Worm (Caenorhabditis elegans) whole organism, late embryonic: Measurements from ENCODE around the gene F52H2.3.

Experiments used
- C08G9.2 ChIP-seq: sonication (generic microtip); optimal IDR thresholded peaks from 2 replicates; lab custom pipeline; 2016; ENCODE audit warnings: mild to moderate bottlenecking, missing genetic modification characterization, moderate library complexity, missing compliant biosample characterization
- ahr-1 ChIP-seq: sonication (generic microtip); optimal IDR thresholded peaks from 2 replicates; lab custom pipeline; 2016; ENCODE audit warnings: missing genetic modification characterization, missing compliant biosample characterization
- ama-1 ChIP-seq: fragments of 150-350 bp; optimal IDR thresholded peaks from 2 replicates; lab custom pipeline; 2014
- ceh-18 ChIP-seq: sonication (generic microtip); optimal IDR thresholded peaks from 2 replicates; lab custom pipeline; 2016; ENCODE audit warnings: missing genetic modification characterization, missing compliant biosample characterization
- ceh-19 ChIP-seq: fragments of 200-800 bp; sonication (Bioruptor generic); optimal IDR thresholded peaks from 2 replicates; lab custom pipeline; 2018; ENCODE audit warnings: mild to moderate bottlenecking, missing genetic modification characterization, missing compliant biosample characterization
- ceh-2 ChIP-seq: sonication (generic microtip); optimal IDR thresholded peaks from 2 replicates; lab custom pipeline; 2016; ENCODE audit warnings: missing genotype, missing genetic modification characterization, missing compliant biosample characterization
- ceh-22 ChIP-seq: sonication (generic microtip); optimal IDR thresholded peaks from 2 replicates; lab custom pipeline; 2017; ENCODE audit warnings: missing biosample characterization, missing genetic modification characterization
- ceh-24 ChIP-seq: sonication (generic microtip); optimal IDR thresholded peaks from 2 replicates; lab custom pipeline; 2016; ENCODE audit warnings: mild to moderate bottlenecking, missing genetic modification characterization, missing compliant biosample characterization
- ceh-30 ChIP-seq: fragments of 150-350 bp; optimal IDR thresholded peaks from 2 replicates; lab custom pipeline; 2014; ENCODE audit warnings: missing biosample characterization, missing genetic modification characterization
- ceh-31 ChIP-seq: sonication (generic microtip); optimal IDR thresholded peaks from 2 replicates; lab custom pipeline; 2016; ENCODE audit warnings: missing genetic modification characterization, missing compliant biosample characterization
- ceh-34 ChIP-seq: sonication (generic microtip); optimal IDR thresholded peaks from 2 replicates; lab custom pipeline; 2016; ENCODE audit warnings: mild to moderate bottlenecking, missing genetic modification characterization, missing compliant biosample characterization
- ceh-45 ChIP-seq: fragments of 200-800 bp; sonication (Bioruptor generic); IDR thresholded peaks from 2 replicates; pipeline ENCODE4 v1.3.6; 2022; ENCODE audit warnings: missing genetic modification reagents, missing genetic modification characterization, missing compliant biosample characterization
- ceh-6 ChIP-seq: fragments of 200-800 bp; sonication (Bioruptor generic); optimal IDR thresholded peaks from 2 replicates; lab custom pipeline; 2018; ENCODE audit warnings: mild to moderate bottlenecking, missing genetic modification characterization, missing compliant biosample characterization
- dmd-4 ChIP-seq: sonication (generic microtip); optimal IDR thresholded peaks from 2 replicates; lab custom pipeline; 2016; ENCODE audit warnings: borderline replicate concordance, missing genetic modification characterization, missing compliant biosample characterization
- elt-2 ChIP-seq: sonication (generic microtip); optimal IDR thresholded peaks from 2 replicates; lab custom pipeline; 2016; ENCODE audit warnings: missing genetic modification reagents, missing genetic modification characterization, missing compliant biosample characterization
- ets-4 ChIP-seq: sonication (generic microtip); optimal IDR thresholded peaks from 2 replicates; lab custom pipeline; 2016; ENCODE audit warnings: missing genetic modification characterization, missing compliant biosample characterization
- eyg-1 ChIP-seq: sonication (generic microtip); optimal IDR thresholded peaks from 2 replicates; lab custom pipeline; 2016; ENCODE audit warnings: missing genotype, missing genetic modification characterization, missing compliant biosample characterization
- fax-1 ChIP-seq: sonication (generic microtip); optimal IDR thresholded peaks from 2 replicates; lab custom pipeline; 2016; ENCODE audit warnings: missing genotype, missing genetic modification characterization, missing compliant biosample characterization
- fkh-10 ChIP-seq: fragments of 150-350 bp; optimal IDR thresholded peaks from 2 replicates; lab custom pipeline; 2014; ENCODE audit warnings: missing biosample characterization, missing genetic modification reagents, missing genetic modification characterization
- gmeb-2 ChIP-seq: sonication (generic microtip); optimal IDR thresholded peaks from 2 replicates; lab custom pipeline; 2016; ENCODE audit warnings: missing genetic modification characterization, inconsistent platforms, missing compliant biosample characterization
- hlh-13 ChIP-seq: fragments of 200-800 bp; sonication (Bioruptor generic); optimal IDR thresholded peaks from 2 replicates; lab custom pipeline; 2018; ENCODE audit warnings: mild to moderate bottlenecking, missing genetic modification characterization, missing compliant biosample characterization
- hlh-30 ChIP-seq: sonication (generic microtip); optimal IDR thresholded peaks from 2 replicates; lab custom pipeline; 2017; ENCODE audit warnings: antibody characterized with exemption, missing genetic modification characterization, missing compliant biosample characterization; ENCODE audit not compliant: insufficient read depth
- lin-11 ChIP-seq: fragments of 200-800 bp; sonication (Bioruptor generic); optimal IDR thresholded peaks from 2 replicates; lab custom pipeline; 2018; ENCODE audit warnings: mild to moderate bottlenecking, missing genetic modification characterization, missing compliant biosample characterization
- madf-2 ChIP-seq: sonication (generic microtip); optimal IDR thresholded peaks from 2 replicates; lab custom pipeline; 2017; ENCODE audit warnings: missing genetic modification characterization, missing compliant biosample characterization
- nfya-1 ChIP-seq: sonication (generic microtip); optimal IDR thresholded peaks from 2 replicates; lab custom pipeline; 2017; ENCODE audit warnings: missing genetic modification characterization, mild to moderate bottlenecking, missing compliant biosample characterization, antibody characterized with exemption, moderate library complexity
- npax-4 ChIP-seq: sonication (generic microtip); optimal IDR thresholded peaks from 2 replicates; lab custom pipeline; 2016; ENCODE audit warnings: missing genetic modification characterization, missing compliant biosample characterization
- odd-2 ChIP-seq: sonication (generic microtip); optimal IDR thresholded peaks from 2 replicates; lab custom pipeline; 2017; ENCODE audit warnings: antibody characterized with exemption, mild to moderate bottlenecking, missing genetic modification characterization, missing compliant biosample characterization
- pag-3 ChIP-seq: sonication (generic microtip); optimal IDR thresholded peaks from 2 replicates; lab custom pipeline; 2016; ENCODE audit warnings: missing compliant biosample characterization, missing genetic modification characterization, borderline replicate concordance
- pax-1 ChIP-seq: fragments of 150-350 bp; optimal IDR thresholded peaks from 2 replicates; lab custom pipeline; 2014; ENCODE audit warnings: missing biosample characterization, missing genetic modification characterization
- pha-4 ChIP-seq: fragments of 150-350 bp; optimal IDR thresholded peaks from 2 replicates; lab custom pipeline; 2018; ENCODE audit warnings: missing biosample characterization, missing genetic modification reagents, missing genetic modification characterization
- ref-2 ChIP-seq: sonication (generic microtip); optimal IDR thresholded peaks from 2 replicates; lab custom pipeline; 2016; ENCODE audit warnings: missing genetic modification characterization, missing compliant biosample characterization
- rnt-1 ChIP-seq: sonication (generic microtip); optimal IDR thresholded peaks from 2 replicates; lab custom pipeline; 2016; ENCODE audit warnings: missing genetic modification characterization, missing compliant biosample characterization
- tbx-2 ChIP-seq: sonication (generic microtip); optimal IDR thresholded peaks from 2 replicates; lab custom pipeline; 2016; ENCODE audit warnings: missing genetic modification characterization, missing compliant biosample characterization
- tbx-7 ChIP-seq: sonication (generic microtip); optimal IDR thresholded peaks from 2 replicates; lab custom pipeline; 2016; ENCODE audit warnings: missing genotype, missing genetic modification characterization, missing compliant biosample characterization
- ttx-3 ChIP-seq: sonication (generic microtip); optimal IDR thresholded peaks from 2 replicates; lab custom pipeline; 2016; ENCODE audit warnings: missing genetic modification reagents, missing genetic modification characterization, missing compliant biosample characterization
- unc-86 ChIP-seq: sonication (generic microtip); optimal IDR thresholded peaks from 2 replicates; lab custom pipeline; 2016; ENCODE audit warnings: missing genetic modification characterization, missing compliant biosample characterization
- zip-5 ChIP-seq: sonication (generic microtip); optimal IDR thresholded peaks from 2 replicates; lab custom pipeline; 2016; ENCODE audit warnings: missing genetic modification characterization, missing compliant biosample characterization

Gene F52H2.3

DNA sequence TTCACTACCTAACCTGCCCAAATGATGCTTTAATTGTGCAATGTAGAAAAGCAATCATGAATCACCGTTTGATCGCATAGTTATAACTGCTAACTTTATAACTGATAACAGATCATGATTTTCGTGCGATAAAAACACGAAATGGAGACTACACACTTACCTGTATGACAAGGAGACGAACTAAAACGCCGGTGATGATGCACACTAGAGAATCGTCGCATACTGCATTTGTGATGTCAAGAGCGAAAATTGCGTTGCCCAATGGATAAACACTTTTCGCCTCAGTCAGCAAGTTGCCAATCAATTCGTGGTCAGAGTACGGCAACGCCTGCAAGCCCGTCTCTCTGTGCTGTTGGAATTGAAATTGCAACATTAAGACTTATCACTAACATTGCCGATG, 28.2 kb upstream of the F52H2.3 start:
- TF ChIP-seq elt-2 (tag; lab: Kevin White, UChicago) (peak; percentile 53), fax-1 (tag; lab: Kevin White, UChicago) (no peak), madf-2 (no peak), ceh-24 (tag; lab: Kevin White, UChicago) (no peak), ceh-30 (tag; lab: Kevin White, UChicago) (no peak)

DNA sequence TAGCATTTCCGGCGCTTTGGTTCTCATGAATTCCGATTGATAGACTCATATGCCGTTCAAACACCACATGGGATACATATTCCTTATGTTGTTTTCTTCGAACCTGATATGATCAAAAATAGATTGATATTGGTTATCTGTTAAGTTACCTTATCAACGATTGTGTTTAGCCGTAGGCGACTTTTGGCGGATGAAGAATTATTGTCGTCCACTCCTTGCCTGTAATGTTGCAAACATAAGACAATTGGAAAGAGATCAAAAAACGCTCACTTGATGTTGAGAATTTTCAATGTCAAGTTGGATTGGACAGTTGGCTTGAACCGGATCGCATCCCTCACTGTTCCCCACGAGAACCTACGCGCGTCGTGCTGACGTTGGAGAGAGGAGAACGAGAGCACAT, 26.9 kb upstream of the F52H2.3 start:
- TF ChIP-seq pha-4 (no peak), odd-2 (tag; lab: Kevin White, UChicago) (no peak), ceh-2 (tag; lab: Kevin White, UChicago) (no peak), gmeb-2 (tag; lab: Kevin White, UChicago) (no peak), pax-1 (tag; lab: Kevin White, UChicago) (no peak), ceh-34 (tag; lab: Kevin White, UChicago) (no peak), ref-2 (tag; lab: Kevin White, UChicago) (no peak), ceh-31 (tag; lab: Kevin White, UChicago) (no peak), ceh-19 (no peak), ceh-18 (tag; lab: Kevin White, UChicago) (no peak), tbx-2 (no peak), unc-86 (no peak), ceh-22 (tag; lab: Kevin White, UChicago) (no peak)

DNA sequence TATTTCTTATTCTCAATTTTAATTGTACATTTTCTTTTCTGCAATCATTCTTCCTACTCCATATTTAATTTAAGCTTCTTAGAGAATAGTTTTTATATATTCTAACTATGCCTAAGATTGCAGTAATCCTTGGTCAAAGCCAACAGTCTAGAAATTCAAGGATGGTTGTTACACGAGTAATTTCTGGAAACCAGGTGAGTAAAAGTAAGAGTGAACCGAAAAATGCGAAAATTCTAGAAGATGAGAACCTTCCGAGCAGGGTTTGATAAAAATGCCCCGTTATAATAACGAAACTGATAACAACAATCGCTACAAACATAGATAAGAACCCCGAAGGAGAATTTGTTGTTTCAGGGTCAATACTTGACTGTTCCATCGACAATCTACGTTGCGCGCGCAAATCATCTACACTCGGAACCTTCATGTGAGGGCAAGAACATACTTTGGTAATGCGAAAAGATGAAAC, 24.5 kb upstream of the F52H2.3 start, which contains the start of gene F52H2.15:
F52H2.15 (plus strand) TSS at position 51 of the 466 bp plus-strand sequence.
- TF ChIP-seq lin-11 (tag; lab: Kevin White, UChicago) (no peak), elt-2 (tag; lab: Kevin White, UChicago) (peak; percentile 91)
- TF ChIP-seq, all 69 proteins: peak for 1

DNA sequence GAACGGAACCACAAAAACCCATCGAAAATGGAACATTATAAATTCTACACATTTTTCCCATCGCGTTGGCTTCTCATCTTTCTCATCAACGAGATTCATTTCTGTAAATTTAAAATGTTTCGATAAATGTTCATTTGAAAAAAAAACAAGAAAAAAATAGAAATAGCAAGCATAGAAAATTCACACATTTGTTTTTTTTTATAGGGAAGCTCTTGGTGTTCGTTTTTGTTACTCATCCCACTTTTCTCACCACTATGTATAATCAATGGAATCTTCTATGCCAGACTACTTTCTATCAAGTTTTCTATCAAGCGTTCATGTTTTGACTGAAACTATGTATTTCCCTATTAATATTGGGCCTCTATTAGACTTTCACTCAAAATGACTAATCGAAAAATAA, 23.2 kb upstream of the F52H2.3 start, which contains the start of gene dhcr-24:
dhcr-24 (minus strand) TSS at position 101 of the 400 bp plus-strand sequence.
- no peak for TF ChIP-seq hlh-13
- TF ChIP-seq fkh-10 (GFP tag; lab: Kevin White, UChicago): no peak
- no peak for TF ChIP-seq lin-11 (tag; lab: Kevin White, UChicago)
- TF ChIP-seq eyg-1 (tag; lab: Kevin White, UChicago): no peak
- no peak for TF ChIP-seq dmd-4 (tag; lab: Kevin White, UChicago)
- TF ChIP-seq ets-4 (tag; lab: Kevin White, UChicago): no peak
- TF ChIP-seq rnt-1: no peak
- no peak for TF ChIP-seq ceh-31 (tag; lab: Kevin White, UChicago)
- TF ChIP-seq hlh-30 (tag; lab: Kevin White, UChicago): no peak
- TF ChIP-seq nfya-1: no peak
- no peak for TF ChIP-seq ama-1 (lab: Kevin White, UChicago)
- no peak for TF ChIP-seq ref-2 (tag; lab: Kevin White, UChicago)
- TF ChIP-seq tbx-7: no peak
- no peak for TF ChIP-seq C08G9.2 (tag; lab: Kevin White, UChicago)

DNA sequence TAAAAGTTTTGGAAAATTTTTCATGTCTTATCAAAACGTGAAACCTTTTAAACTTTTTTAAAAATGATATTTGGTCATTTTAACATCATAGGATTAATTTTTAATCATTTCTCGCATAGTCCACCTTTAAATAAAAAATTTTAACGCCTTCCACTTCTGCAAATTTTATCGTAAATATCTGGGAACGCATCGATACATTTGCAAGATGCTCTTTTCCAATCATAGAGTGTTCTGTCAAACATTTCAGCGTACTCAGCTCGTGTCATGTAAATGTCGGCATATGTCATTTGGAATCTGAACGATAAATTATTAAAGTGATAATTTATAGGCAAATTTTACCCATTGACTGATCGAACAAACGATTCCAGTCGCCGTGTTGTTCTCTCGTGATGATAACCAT, 19.1 kb upstream of the F52H2.3 start, which contains the start of gene F52H2.5:
F52H2.5 (minus strand) TSS at position 101 of the 400 bp plus-strand sequence.
- no peak for TF ChIP-seq ceh-45 (GFP tag; lab: Robert Waterston, UW)
- TF ChIP-seq zip-5 (tag; lab: Kevin White, UChicago): no peak
- no peak for TF ChIP-seq ama-1 (lab: Kevin White, UChicago)
- no peak for TF ChIP-seq npax-4 (tag; lab: Kevin White, UChicago)
- no peak for TF ChIP-seq ttx-3 (tag; lab: Kevin White, UChicago)
- no peak for TF ChIP-seq ahr-1 (tag; lab: Kevin White, UChicago)
- TF ChIP-seq ceh-6 (GFP tag; lab: Kevin White, UChicago): no peak
- no peak for TF ChIP-seq pag-3
